Worm (Caenorhabditis elegans) whole organism, L2 larva: ENCODE results near the gene C18A3.11.

Experiments
- C34F6.9 ChIP-seq: fragments of 150-350 bp; optimal IDR thresholded peaks from 2 replicates; lab custom pipeline; 2014; ENCODE audit warnings: missing biosample characterization, missing genetic modification characterization
- F13H6.1 ChIP-seq: sonication (generic microtip); optimal IDR thresholded peaks from 2 replicates; lab custom pipeline; 2016; ENCODE audit warnings: missing genetic modification characterization, missing compliant biosample characterization
- Y55F3AM.14 ChIP-seq: fragments of 200-800 bp; sonication (Bioruptor generic); optimal IDR thresholded peaks from 2 replicates; lab custom pipeline; 2018; ENCODE audit warnings: mild to moderate bottlenecking, missing genetic modification characterization, missing compliant biosample characterization
- ZK546.5 ChIP-seq: sonication (generic microtip); optimal IDR thresholded peaks from 2 replicates; lab custom pipeline; 2017; ENCODE audit warnings: missing biosample characterization, missing genetic modification characterization
- alr-1 ChIP-seq: fragments of 150-350 bp; optimal IDR thresholded peaks from 2 replicates; lab custom pipeline; 2014; ENCODE audit warnings: missing biosample characterization, missing genetic modification characterization
- aly-2 ChIP-seq: fragments of 150-350 bp; optimal IDR thresholded peaks from 2 replicates; lab custom pipeline; 2014; ENCODE audit warnings: missing biosample characterization, missing genetic modification characterization
- ama-1 ChIP-seq: fragments of 150-350 bp; optimal IDR thresholded peaks from 2 replicates; lab custom pipeline; 2018; ENCODE audit warnings: inconsistent platforms
- crh-2 ChIP-seq: sonication (generic microtip); optimal IDR thresholded peaks from 2 replicates; lab custom pipeline; 2017; ENCODE audit warnings: missing biosample characterization, missing genetic modification characterization
- dmd-4 ChIP-seq: sonication (generic microtip); optimal IDR thresholded peaks from 2 replicates; lab custom pipeline; 2017; ENCODE audit warnings: missing biosample characterization, missing genetic modification characterization
- egl-27 ChIP-seq: sonication (generic microtip); optimal IDR thresholded peaks from 3 replicates; lab custom pipeline; 2017; ENCODE audit warnings: missing biosample characterization, missing genetic modification reagents, missing genetic modification characterization
- elt-1 ChIP-seq: fragments of 150-350 bp; optimal IDR thresholded peaks from 2 replicates; lab custom pipeline; 2014; ENCODE audit warnings: missing biosample characterization, missing genetic modification characterization
- fos-1 ChIP-seq: fragments of 150-350 bp; optimal IDR thresholded peaks from 2 replicates; lab custom pipeline; 2014; ENCODE audit warnings: missing biosample characterization, missing genetic modification characterization
- gmeb-1 ChIP-seq: fragments of 150-350 bp; optimal IDR thresholded peaks from 2 replicates; lab custom pipeline; 2014; ENCODE audit warnings: missing biosample characterization, missing genetic modification characterization
- lin-11 ChIP-seq: fragments of 150-350 bp; sonication (generic microtip); optimal IDR thresholded peaks from 2 replicates; lab custom pipeline; 2014; ENCODE audit warnings: missing biosample characterization, missing genetic modification characterization, inconsistent platforms, mixed read lengths
- lsy-2 ChIP-seq, 2 experiments: fragments of 150-350 bp in 1 of 2; sonication (generic microtip) in 1 of 2; optimal IDR thresholded peaks; 2 replicates each; lab custom pipeline; 2014 to 2017; ENCODE audit warnings: missing biosample characterization in 2 of 2, missing genetic modification characterization in 2 of 2
- mab-5 ChIP-seq: fragments of 150-350 bp; optimal IDR thresholded peaks from 2 replicates; lab custom pipeline; 2014; ENCODE audit warnings: missing biosample characterization, missing genetic modification characterization
- mbf-1 ChIP-seq: sonication (generic microtip); optimal IDR thresholded peaks from 2 replicates; lab custom pipeline; 2017; ENCODE audit warnings: missing biosample characterization, missing genetic modification characterization
- mdl-1 ChIP-seq, 2 experiments: fragments of 150-350 bp in 1 of 2; sonication (generic microtip) in 1 of 2; optimal IDR thresholded peaks; 2 replicates each; lab custom pipeline; 2017; ENCODE audit warnings: missing biosample characterization in 2 of 2, missing genetic modification characterization in 2 of 2
- nhr-10 ChIP-seq: sonication (generic microtip); optimal IDR thresholded peaks from 2 replicates; lab custom pipeline; 2017; ENCODE audit warnings: missing biosample characterization, missing genetic modification characterization
- nhr-11 ChIP-seq: fragments of 150-350 bp; optimal IDR thresholded peaks from 2 replicates; lab custom pipeline; 2014; ENCODE audit warnings: missing biosample characterization, missing genetic modification characterization
- nhr-12 ChIP-seq: fragments of 150-350 bp; optimal IDR thresholded peaks from 2 replicates; lab custom pipeline; 2014; ENCODE audit warnings: missing biosample characterization, missing genetic modification characterization
- nhr-129 ChIP-seq: fragments of 150-350 bp; optimal IDR thresholded peaks from 2 replicates; lab custom pipeline; 2014; ENCODE audit warnings: missing biosample characterization, missing genetic modification characterization
- nhr-23 ChIP-seq: fragments of 150-350 bp; optimal IDR thresholded peaks from 2 replicates; lab custom pipeline; 2014; ENCODE audit warnings: missing biosample characterization, missing genetic modification reagents, missing genetic modification characterization
- nhr-25 ChIP-seq: fragments of 150-350 bp; sonication (generic microtip); optimal IDR thresholded peaks from 3 replicates; lab custom pipeline; 2014; ENCODE audit warnings: missing biosample characterization, missing genetic modification characterization
- nhr-6 ChIP-seq: fragments of 150-350 bp; optimal IDR thresholded peaks from 2 replicates; lab custom pipeline; 2014; ENCODE audit warnings: missing biosample characterization, missing genetic modification characterization
- sem-4 ChIP-seq: fragments of 150-350 bp; optimal IDR thresholded peaks from 2 replicates; lab custom pipeline; 2014; ENCODE audit warnings: missing biosample characterization, missing genetic modification reagents, missing genetic modification characterization
- sma-3 ChIP-seq: sonication (generic microtip); optimal IDR thresholded peaks from 2 replicates; lab custom pipeline; 2016; ENCODE audit warnings: missing genetic modification reagents, missing genetic modification characterization, missing compliant biosample characterization
- sma-9 ChIP-seq, 2 experiments: fragments of 150-350 bp in 1 of 2; sonication (generic microtip) in 1 of 2; optimal IDR thresholded peaks; 2 replicates each; lab custom pipeline; 2014 to 2016; ENCODE audit warnings: missing genetic modification characterization in 2 of 2, mild to moderate bottlenecking in 1 of 2, missing biosample characterization in 1 of 2, missing compliant biosample characterization in 1 of 2, missing genetic modification reagents in 1 of 2, moderate library complexity in 1 of 2
- snpc-4 ChIP-seq: fragments of 150-350 bp; optimal IDR thresholded peaks from 2 replicates; lab custom pipeline; 2014; ENCODE audit warnings: missing biosample characterization, missing genetic modification characterization
- unc-39 ChIP-seq: fragments of 150-350 bp; optimal IDR thresholded peaks from 2 replicates; lab custom pipeline; 2014; ENCODE audit warnings: missing biosample characterization, missing genetic modification characterization
- unc-55 ChIP-seq: fragments of 150-350 bp; sonication (generic microtip); optimal IDR thresholded peaks from 3 replicates; lab custom pipeline; 2014; ENCODE audit warnings: missing biosample characterization, missing genetic modification reagents, missing genetic modification characterization
- unc-62 ChIP-seq: fragments of 150-350 bp; optimal IDR thresholded peaks from 2 replicates; lab custom pipeline; 2014; ENCODE audit warnings: missing biosample characterization, missing genetic modification reagents, missing genetic modification characterization
- zag-1 ChIP-seq: fragments of 150-350 bp; optimal IDR thresholded peaks from 2 replicates; lab custom pipeline; 2014; ENCODE audit warnings: missing biosample characterization, missing genetic modification characterization
- ztf-1 ChIP-seq: fragments of 200-800 bp; sonication (Bioruptor generic); conservative IDR thresholded peaks from 2 replicates; pipeline ENCODE4 v1.3.6; 2022; ENCODE audit warnings: missing genetic modification characterization, missing compliant biosample characterization
- ztf-4 ChIP-seq: fragments of 150-350 bp; optimal IDR thresholded peaks from 2 replicates; lab custom pipeline; 2014; ENCODE audit warnings: missing biosample characterization, missing genetic modification characterization

C18A3.11 gene

DNA sequence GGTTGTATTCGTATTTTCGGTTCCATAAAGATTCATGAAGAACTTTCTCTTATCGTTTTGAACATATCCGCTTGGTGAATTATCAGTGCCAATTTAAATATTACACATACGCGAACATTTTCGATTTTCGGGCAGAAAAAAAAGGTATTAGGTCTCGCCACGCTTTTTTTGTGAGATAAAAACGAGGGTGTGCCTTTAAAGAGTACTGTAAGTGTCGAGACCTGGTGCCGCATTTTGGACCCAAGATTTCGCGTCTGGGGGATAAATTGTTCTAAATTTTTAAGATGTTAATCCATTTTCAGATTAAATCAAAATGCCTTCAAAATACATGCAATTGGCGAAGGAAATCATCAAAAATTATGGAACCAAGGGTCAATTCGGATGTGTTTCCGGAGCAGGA is 36.9 kb upstream of the C18A3.11 start, which contains the start of gene C25H3.3:
TSS of gene C25H3.3 (plus strand) at position 301 of the 400 bp plus-strand sequence.
- TF ChIP-seq ztf-1 (GFP tag; lab: Robert Waterston, UW) = no peak
- no peak for TF ChIP-seq elt-1
- no peak for TF ChIP-seq lsy-2 (tag; optimal IDR thresholded peaks at IDR 0.05; lab: Kevin White, UChicago)
- TF ChIP-seq dmd-4 (tag; lab: Kevin White, UChicago) = no peak
- no peak for TF ChIP-seq nhr-11 (tag; lab: Kevin White, UChicago)
- no peak for TF ChIP-seq C34F6.9 (tag; lab: Kevin White, UChicago)
- TF ChIP-seq nhr-12 (tag; lab: Kevin White, UChicago) = no peak
- TF ChIP-seq gmeb-1 (tag; lab: Kevin White, UChicago) = no peak
- no peak for TF ChIP-seq F13H6.1
- TF ChIP-seq Y55F3AM.14 (GFP tag; lab: Kevin White, UChicago) = no peak
- TF ChIP-seq mbf-1 (tag; lab: Kevin White, UChicago) = no peak
- no peak for TF ChIP-seq ZK546.5
- TF ChIP-seq sem-4 (tag; lab: Kevin White, UChicago) = no peak
- no peak for TF ChIP-seq mab-5 (tag; lab: Kevin White, UChicago)

DNA sequence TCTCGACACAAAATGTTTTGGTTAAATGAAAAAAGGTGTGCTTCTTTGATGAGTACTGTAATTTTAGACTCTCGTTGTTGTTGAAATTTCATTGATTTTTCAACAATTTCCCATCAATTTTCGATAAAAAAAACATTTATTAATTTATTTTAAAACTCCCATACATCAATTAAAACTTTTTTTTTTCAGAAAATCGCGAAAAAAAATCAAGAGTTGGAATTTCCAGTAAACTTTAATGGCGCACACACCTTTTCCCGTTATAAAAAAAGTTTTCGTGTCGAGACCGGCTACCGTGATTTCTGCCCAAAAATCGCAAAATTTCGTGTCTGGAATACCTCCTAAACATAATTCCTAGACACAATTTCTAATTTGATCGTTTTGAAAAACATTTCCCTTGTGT is 36.0 kb upstream of the C18A3.11 start, which contains the start of gene C25H3.14:
TSS of gene C25H3.14 (plus strand) at position 301 of the 400 bp plus-strand sequence.
- TF ChIP-seq nhr-23 (tag; lab: Kevin White, UChicago) (no peak), unc-39 (tag; lab: Kevin White, UChicago) (no peak), nhr-129 (tag; lab: Kevin White, UChicago) (no peak), fos-1 (tag; lab: Kevin White, UChicago) (no peak), nhr-25 (tag; lab: Kevin White, UChicago) (no peak)

DNA sequence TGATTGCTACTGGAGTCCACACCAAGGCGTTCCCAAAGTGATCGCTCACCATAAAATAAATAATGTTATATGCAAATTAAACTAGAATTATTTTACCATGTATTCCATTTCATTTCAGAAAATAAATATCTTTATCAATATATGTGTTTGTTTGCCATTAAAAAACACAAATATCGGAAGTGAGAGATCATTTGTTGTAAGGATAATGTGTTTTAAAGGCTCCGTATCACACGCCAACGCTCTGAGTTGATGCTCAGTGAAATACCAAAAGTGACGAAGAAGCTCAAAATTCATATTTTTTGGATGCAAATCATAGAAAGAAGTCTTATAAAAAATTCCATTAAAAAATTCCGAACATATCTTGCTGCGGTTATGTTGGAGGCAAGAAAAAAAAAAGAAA is 34.6 kb upstream of the C18A3.11 start:
- TF ChIP-seq lsy-2 (tag; optimal IDR thresholded peaks at IDR 0.05; lab: Kevin White, UChicago) (no peak), crh-2 (tag; lab: Kevin White, UChicago) (no peak), mdl-1 (tag; optimal IDR thresholded peaks at IDR 0.05; lab: Kevin White, UChicago) (no peak), unc-39 (tag; lab: Kevin White, UChicago) (no peak), unc-55 (GFP tag; lab: Kevin White, UChicago) (no peak), mbf-1 (tag; lab: Kevin White, UChicago) (no peak), sma-9 (GFP tag; optimal IDR thresholded peaks at IDR 0.05; lab: Kevin White, UChicago) (no peak), sma-9 (tag; optimal IDR thresholded peaks at IDR 0.05; lab: Kevin White, UChicago) (no peak), ztf-4 (tag; lab: Kevin White, UChicago) (no peak), sma-3 (no peak), alr-1 (tag; lab: Kevin White, UChicago) (no peak), nhr-12 (tag; lab: Kevin White, UChicago) (no peak), ama-1 (no peak), dmd-4 (tag; lab: Kevin White, UChicago) (no peak), nhr-6 (tag; lab: Kevin White, UChicago) (no peak), lin-11 (tag; lab: Kevin White, UChicago) (no peak), Y55F3AM.14 (GFP tag; lab: Kevin White, UChicago) (no peak), nhr-10 (tag; lab: Kevin White, UChicago) (no peak), egl-27 (tag; lab: Kevin White, UChicago) (no peak), ztf-1 (GFP tag; lab: Robert Waterston, UW) (no peak)

DNA sequence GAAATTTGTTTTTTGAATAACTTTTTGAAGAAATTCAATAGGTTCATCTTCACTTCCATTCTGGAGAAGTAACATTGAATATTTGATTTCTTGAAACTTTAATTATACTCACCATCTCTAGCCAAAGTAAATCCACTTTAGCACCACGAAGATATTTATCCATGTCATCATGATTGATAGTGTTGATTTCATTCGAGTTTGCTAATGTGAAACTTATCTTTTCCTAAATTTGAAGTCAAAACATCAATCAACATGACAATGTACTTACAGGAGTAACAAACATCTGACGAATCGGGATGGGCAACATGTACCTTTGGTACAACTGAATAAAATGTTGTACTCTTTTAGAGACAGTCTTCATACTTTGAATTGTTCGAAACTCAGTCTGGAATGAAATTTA is 33.5 kb upstream of the C18A3.11 start:
- TF ChIP-seq nhr-12 (tag; lab: Kevin White, UChicago) (no peak), gmeb-1 (tag; lab: Kevin White, UChicago) (no peak), zag-1 (tag; lab: Kevin White, UChicago) (no peak), unc-62 (GFP tag; lab: Kevin White, UChicago) (no peak), lsy-2 (tag; optimal IDR thresholded peaks at IDR 0.05; lab: Kevin White, UChicago) (no peak), mab-5 (tag; lab: Kevin White, UChicago) (no peak), snpc-4 (no peak), aly-2 (tag; lab: Kevin White, UChicago) (no peak), crh-2 (tag; lab: Kevin White, UChicago) (no peak), unc-39 (tag; lab: Kevin White, UChicago) (no peak)
